Fruit fly (Drosophila melanogaster) Kc167 (cell line): ENCODE results near the gene CG18476.

Experiments
- Sin3A ChIP-seq: fragments of >200 bp; optimal IDR thresholded peaks from 2 replicates; lab custom pipeline; 2018; ENCODE audit warnings: missing external identifiers
- h ChIP-seq: fragments of >200 bp; optimal IDR thresholded peaks from 3 replicates; lab custom pipeline; 2018; ENCODE audit warnings: missing external identifiers
- insv ChIP-seq: fragments of >200 bp; optimal IDR thresholded peaks from 3 replicates; lab custom pipeline; 2018; ENCODE audit warnings: missing external identifiers
- psq ChIP-seq: fragments of >200 bp; optimal IDR thresholded peaks from 2 replicates; lab custom pipeline; 2017; ENCODE audit warnings: missing external identifiers
- ttk ChIP-seq: sonication (Bioruptor generic); optimal IDR thresholded peaks from 2 replicates; lab custom pipeline; 2017; ENCODE audit warnings: missing external identifiers

DNA sequence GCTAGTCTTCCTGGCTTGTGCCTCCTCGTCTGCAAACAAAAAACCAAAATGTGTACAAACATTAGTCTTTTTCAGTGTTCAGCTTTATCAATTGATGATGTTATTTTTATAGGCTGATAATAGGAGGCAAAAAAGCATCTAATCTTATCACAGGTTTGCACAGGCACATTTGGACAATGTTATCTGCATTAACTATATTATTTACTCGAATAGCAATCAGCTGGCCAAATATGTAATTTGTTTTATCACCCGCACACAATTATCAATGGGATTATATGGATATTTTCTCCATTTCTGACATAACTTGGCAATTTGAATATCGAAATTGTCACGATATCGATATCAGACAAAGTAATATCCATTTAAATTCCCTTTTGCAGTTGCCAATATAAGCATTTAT is 40.3 kb downstream of the CG18476 start:
- no peak for TF ChIP-seq ttk (lab: Kevin White, UChicago)
- TF ChIP-seq h (lab: Kevin White, UChicago) = no peak
- no peak for TF ChIP-seq Sin3A (lab: Kevin White, UChicago)
- TF ChIP-seq insv = no peak
- no peak for TF ChIP-seq psq (lab: Kevin White, UChicago)
